Worm (Caenorhabditis elegans): ENCODE results near the gene wrt-7.

wrt-7 gene

DNA sequence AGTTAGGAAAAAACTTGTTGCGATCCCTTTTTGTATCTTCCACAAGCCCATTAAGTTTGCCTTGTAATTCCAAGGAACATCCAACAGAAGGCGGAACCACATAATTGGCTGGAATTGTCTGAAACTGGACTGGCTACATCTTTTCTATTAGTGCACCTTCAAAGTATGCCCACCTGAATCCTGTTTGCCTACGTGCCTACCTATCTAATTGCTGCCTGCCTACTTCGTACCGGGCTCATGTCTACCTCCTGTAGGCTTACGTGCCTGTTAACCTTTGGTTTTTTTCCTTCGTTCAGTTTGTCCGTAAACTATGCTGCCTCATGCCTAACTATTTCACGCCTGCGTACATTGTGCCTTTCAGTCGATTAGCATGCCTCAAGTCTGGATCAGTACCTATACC is at the start of gene wrt-7:
wrt-7 (minus strand) TSS at position 101 of the 400 bp plus-strand sequence.
- TF ChIP-seq nfya-1 (tag; optimal IDR thresholded peaks at IDR 0.05; ENCODE audit: borderline replicate concordance, insufficient read depth), result no peak
- no peak for TF ChIP-seq hsf-1 (GFP tag; IDR thresholded peaks at IDR 0.05)
- TF ChIP-seq nfyb-1 (GFP tag; IDR thresholded peaks at IDR 0.05), result no peak
- no peak for TF ChIP-seq lin-40 (tag; optimal IDR thresholded peaks at IDR 0.05)
- TF ChIP-seq mxl-1 (tag; optimal IDR thresholded peaks at IDR 0.05), result no peak
- TF ChIP-seq madf-8 (GFP tag; conservative IDR thresholded peaks at IDR 0.05), result no peak
- TF ChIP-seq F52B5.7 (tag; optimal IDR thresholded peaks at IDR 0.05), result no peak
- TF ChIP-seq egl-18 (GFP tag; IDR thresholded peaks at IDR 0.05), result no peak
- TF ChIP-seq hrde-1 (tag; optimal IDR thresholded peaks at IDR 0.05; ENCODE audit: borderline replicate concordance), result no peak
- no peak for TF ChIP-seq lsy-27 (tag; optimal IDR thresholded peaks at IDR 0.05; ENCODE audit: borderline replicate concordance, insufficient read depth)
- TF ChIP-seq mel-28 (tag; optimal IDR thresholded peaks at IDR 0.05; ENCODE audit: borderline replicate concordance), result no peak
- TF ChIP-seq egrh-3 (GFP tag; IDR thresholded peaks at IDR 0.05), result no peak

DNA sequence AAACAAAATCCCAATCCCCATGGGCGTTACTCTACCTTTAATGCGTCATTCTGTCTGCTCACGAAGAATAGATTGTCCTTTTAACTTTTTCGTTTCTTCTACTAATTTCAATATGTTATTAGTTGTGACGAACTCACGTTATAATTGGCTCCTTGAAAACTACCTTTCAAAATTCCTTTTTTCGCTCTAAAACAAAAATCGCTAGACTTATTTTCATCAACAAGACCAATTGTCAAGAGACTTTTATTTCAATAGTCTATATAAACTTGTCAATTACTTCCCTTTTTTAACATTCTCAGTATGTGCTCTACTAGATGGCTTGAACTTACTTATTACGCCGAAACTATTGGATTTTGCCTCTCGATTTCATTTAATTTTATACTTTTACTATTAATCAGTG is 47.4 kb upstream of the wrt-7 start, which contains the start of gene str-102:
str-102 (plus strand) TSS at position 301 of the 400 bp plus-strand sequence.
- TF ChIP-seq lin-35 (GFP tag; optimal IDR thresholded peaks at IDR 0.05) (no peak), ceh-91 (GFP tag; IDR thresholded peaks at IDR 0.05) (no peak), nhr-179 (tag; optimal IDR thresholded peaks at IDR 0.05) (no peak), F37B4.10 (GFP tag; IDR thresholded peaks at IDR 0.05) (no peak), zfh-2 (GFP tag; conservative IDR thresholded peaks at IDR 0.05) (no peak), hrde-1 (tag; optimal IDR thresholded peaks at IDR 0.05; ENCODE audit: borderline replicate concordance) (no peak), lin-54 (GFP tag; optimal IDR thresholded peaks at IDR 0.05) (no peak), ama-1 (optimal IDR thresholded peaks at IDR 0.05) (no peak), ama-1 (GFP tag; optimal IDR thresholded peaks at IDR 0.05) (no peak), ztf-22 (GFP tag; optimal IDR thresholded peaks at IDR 0.05) (no peak), C17E4.6 (GFP tag; IDR thresholded peaks at IDR 0.05) (no peak)

DNA sequence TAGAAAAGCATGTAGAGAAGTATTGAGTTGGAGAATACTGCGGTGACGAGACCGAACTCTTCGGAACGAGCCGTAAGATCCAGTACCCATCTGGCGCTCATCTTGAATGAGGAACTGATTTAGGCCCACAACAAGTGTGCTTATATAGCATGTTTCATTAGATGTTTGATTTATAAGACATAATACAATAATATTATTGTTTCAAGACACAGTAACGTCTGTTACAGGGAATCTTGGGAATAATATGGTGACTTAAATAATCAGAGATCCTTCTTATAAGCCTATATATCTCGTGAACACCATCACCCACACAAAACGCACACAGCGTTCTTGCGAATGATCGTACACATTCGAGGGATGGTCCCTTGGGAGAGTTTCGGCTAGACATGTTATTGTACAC is 46.4 kb upstream of the wrt-7 start, which contains the start of gene str-88:
str-88 (minus strand) TSS at position 101 of the 400 bp plus-strand sequence.
- TF ChIP-seq Y95B8A.8 (GFP tag; IDR thresholded peaks at IDR 0.05), result no peak
- TF ChIP-seq Y53F4B.3 (GFP tag; IDR thresholded peaks at IDR 0.05), result no peak
- TF ChIP-seq nhr-27 (tag; optimal IDR thresholded peaks at IDR 0.05), result no peak
- no peak for TF ChIP-seq Y79H2A.3 (GFP tag; conservative IDR thresholded peaks at IDR 0.05)
- no peak for TF ChIP-seq snpc-3.4 (tag; optimal IDR thresholded peaks at IDR 0.05)
- TF ChIP-seq hsf-1 (GFP tag; IDR thresholded peaks at IDR 0.05), result no peak
- no peak for TF ChIP-seq bed-1 (GFP tag; IDR thresholded peaks at IDR 0.05)
- TF ChIP-seq dpl-1 (GFP tag; optimal IDR thresholded peaks at IDR 0.05), result no peak
- no peak for TF ChIP-seq repo-1 (tag; optimal IDR thresholded peaks at IDR 0.05)
- no peak for TF ChIP-seq mcd-1 (GFP tag; IDR thresholded peaks at IDR 0.05)

DNA sequence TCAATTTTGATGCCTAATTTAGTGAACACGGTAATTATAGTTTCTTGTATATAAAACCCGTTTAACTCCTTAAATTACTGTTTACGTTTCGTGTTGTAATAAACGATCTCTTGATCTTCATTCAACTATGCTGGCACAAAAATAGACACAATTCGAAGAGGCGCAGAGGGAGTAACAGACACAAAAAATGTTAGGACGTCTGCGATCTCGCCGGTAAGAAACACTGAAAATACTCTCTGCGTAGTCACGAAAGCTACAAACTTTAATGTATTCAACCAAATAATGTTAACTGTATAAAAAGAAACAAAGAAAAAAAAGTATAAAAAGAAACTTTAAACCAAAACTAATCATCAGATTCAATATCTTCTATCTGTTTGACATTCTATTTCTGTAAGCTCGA is 43.6 kb upstream of the wrt-7 start, which contains the start of gene dhs-23:
dhs-23 (plus strand) TSS at position 363 of the 400 bp plus-strand sequence.
- TF ChIP-seq atf-7 (tag; optimal IDR thresholded peaks at IDR 0.05), result no peak
- TF ChIP-seq snpc-1.3 (tag; optimal IDR thresholded peaks at IDR 0.05; ENCODE audit: insufficient read depth), result no peak
- TF ChIP-seq egl-18 (GFP tag; IDR thresholded peaks at IDR 0.05), result no peak
- TF ChIP-seq nfyb-1 (GFP tag; IDR thresholded peaks at IDR 0.05), result no peak
- TF ChIP-seq nhr-80 (tag; optimal IDR thresholded peaks at IDR 0.05), result peak; percentile 11
- no peak for TF ChIP-seq hsf-1 (GFP tag; IDR thresholded peaks at IDR 0.05)
- TF ChIP-seq attf-6 (GFP tag; IDR thresholded peaks at IDR 0.05), result no peak
- TF ChIP-seq lin-35 (GFP tag; optimal IDR thresholded peaks at IDR 0.05), result no peak
